Worm (Caenorhabditis elegans) whole organism, L3 larva: ENCODE data around the gene F57A8.6.

Experiments used
- R02D3.7 ChIP-seq: fragments of 150-350 bp; optimal IDR thresholded peaks from 2 replicates; lab custom pipeline; 2014; ENCODE audit warnings: missing biosample characterization, missing genetic modification characterization
- ZK546.5 ChIP-seq: sonication (generic microtip); optimal IDR thresholded peaks from 2 replicates; lab custom pipeline; 2017; ENCODE audit warnings: missing biosample characterization, missing genetic modification characterization
- aly-2 ChIP-seq: fragments of 150-350 bp; optimal IDR thresholded peaks from 2 replicates; lab custom pipeline; 2014; ENCODE audit warnings: missing biosample characterization, missing genetic modification characterization
- ama-1 ChIP-seq: fragments of 150-350 bp; optimal IDR thresholded peaks from 2 replicates; lab custom pipeline; 2018
- ceh-16 ChIP-seq: sonication (generic microtip); optimal IDR thresholded peaks from 2 replicates; lab custom pipeline; 2017; ENCODE audit warnings: missing biosample characterization, missing genetic modification characterization
- ceh-82 ChIP-seq: fragments of 150-350 bp; optimal IDR thresholded peaks from 2 replicates; lab custom pipeline; 2014; ENCODE audit warnings: missing biosample characterization, missing genetic modification characterization
- ceh-9 ChIP-seq: sonication (generic microtip); optimal IDR thresholded peaks from 2 replicates; lab custom pipeline; 2018; ENCODE audit warnings: missing biosample characterization, missing genetic modification characterization
- daf-12 ChIP-seq: fragments of 150-350 bp; optimal IDR thresholded peaks from 2 replicates; lab custom pipeline; 2014; ENCODE audit warnings: missing biosample characterization, missing genetic modification reagents, missing genetic modification characterization
- egl-5 ChIP-seq: fragments of 150-350 bp; optimal IDR thresholded peaks from 2 replicates; lab custom pipeline; 2017; ENCODE audit warnings: missing biosample characterization, missing genetic modification reagents, missing genetic modification characterization, inconsistent platforms
- elt-3 ChIP-seq, 3 experiments: fragments of 150-350 bp in 1 of 3; sonication (generic microtip) in 2 of 3; optimal IDR thresholded peaks; 2 replicates in 2 of 3; 4 replicates in 1 of 3; lab custom pipeline; 2014 to 2017; ENCODE audit warnings: missing biosample characterization in 3 of 3, missing genetic modification characterization in 3 of 3
- fkh-10 ChIP-seq: sonication (generic microtip); optimal IDR thresholded peaks from 2 replicates; lab custom pipeline; 2017; ENCODE audit warnings: missing biosample characterization, missing genetic modification reagents, missing genetic modification characterization
- fkh-2 ChIP-seq: fragments of 150-350 bp; optimal IDR thresholded peaks from 2 replicates; lab custom pipeline; 2014; ENCODE audit warnings: missing biosample characterization, missing genetic modification reagents, missing genetic modification characterization
- fos-1 ChIP-seq: fragments of 150-350 bp; optimal IDR thresholded peaks from 2 replicates; lab custom pipeline; 2014; ENCODE audit warnings: missing biosample characterization, missing genetic modification characterization
- lin-15B ChIP-seq: fragments of 150-350 bp; optimal IDR thresholded peaks from 2 replicates; lab custom pipeline; 2014; ENCODE audit warnings: missing biosample characterization, missing genetic modification characterization
- lin-39 ChIP-seq: fragments of 150-350 bp; optimal IDR thresholded peaks from 2 replicates; lab custom pipeline; 2018; ENCODE audit warnings: missing biosample characterization, missing genetic modification reagents, missing genetic modification characterization
- lsy-12 ChIP-seq: sonication (generic microtip); optimal IDR thresholded peaks from 2 replicates; lab custom pipeline; 2016; ENCODE audit warnings: mild to moderate bottlenecking, missing genetic modification characterization, missing compliant biosample characterization
- nfya-1 ChIP-seq: sonication (generic microtip); optimal IDR thresholded peaks from 2 replicates; lab custom pipeline; 2017; ENCODE audit warnings: missing genetic modification characterization, mild to moderate bottlenecking, missing compliant biosample characterization, antibody characterized with exemption, moderate library complexity; ENCODE audit not compliant: insufficient read depth
- nhr-11 ChIP-seq: fragments of 150-350 bp; optimal IDR thresholded peaks from 2 replicates; lab custom pipeline; 2014; ENCODE audit warnings: missing biosample characterization, missing genetic modification characterization
- nhr-23 ChIP-seq: fragments of 150-350 bp; optimal IDR thresholded peaks from 2 replicates; lab custom pipeline; 2014; ENCODE audit warnings: missing biosample characterization, missing genetic modification reagents, missing genetic modification characterization
- nhr-237 ChIP-seq: fragments of 150-350 bp; optimal IDR thresholded peaks from 2 replicates; lab custom pipeline; 2014; ENCODE audit warnings: missing biosample characterization, missing genetic modification characterization
- nhr-43 ChIP-seq: sonication (generic microtip); optimal IDR thresholded peaks from 2 replicates; lab custom pipeline; 2016; ENCODE audit warnings: mild to moderate bottlenecking, missing genetic modification characterization, missing compliant biosample characterization; ENCODE audit not compliant: poor library complexity, severe bottlenecking
- nhr-76 ChIP-seq: fragments of 150-350 bp; sonication (generic microtip); optimal IDR thresholded peaks from 5 replicates; lab custom pipeline; 2014; ENCODE audit warnings: missing biosample characterization, missing genetic modification characterization
- nhr-77 ChIP-seq: fragments of 150-350 bp; optimal IDR thresholded peaks from 2 replicates; lab custom pipeline; 2014; ENCODE audit warnings: missing biosample characterization, missing genetic modification characterization
- pha-4 ChIP-seq: fragments of 150-350 bp; optimal IDR thresholded peaks from 2 replicates; lab custom pipeline; 2014; ENCODE audit warnings: missing biosample characterization, missing genetic modification reagents, missing genetic modification characterization
- pqm-1 ChIP-seq: fragments of 150-350 bp; optimal IDR thresholded peaks from 2 replicates; lab custom pipeline; 2017; ENCODE audit warnings: missing biosample characterization, missing genetic modification characterization, inconsistent platforms
- sea-2 ChIP-seq: fragments of 150-350 bp; sonication (generic microtip); optimal IDR thresholded peaks from 4 replicates; lab custom pipeline; 2014; ENCODE audit warnings: missing biosample characterization, missing genetic modification reagents, missing genetic modification characterization
- skn-1 ChIP-seq: fragments of 150-350 bp; optimal IDR thresholded peaks from 2 replicates; lab custom pipeline; 2014; ENCODE audit warnings: missing biosample characterization, missing genetic modification characterization
- snpc-4 ChIP-seq: fragments of 150-350 bp; optimal IDR thresholded peaks from 2 replicates; lab custom pipeline; 2014; ENCODE audit warnings: missing biosample characterization, missing genetic modification characterization
- unc-39 ChIP-seq: sonication (generic microtip); optimal IDR thresholded peaks from 4 replicates; lab custom pipeline; 2017; ENCODE audit warnings: missing biosample characterization, missing genetic modification characterization
- ztf-11 ChIP-seq: fragments of 150-350 bp; optimal IDR thresholded peaks from 2 replicates; lab custom pipeline; 2014; ENCODE audit warnings: missing biosample characterization, missing genetic modification characterization
- ztf-4 ChIP-seq: fragments of 150-350 bp; optimal IDR thresholded peaks from 2 replicates; lab custom pipeline; 2014; ENCODE audit warnings: missing biosample characterization, missing genetic modification characterization

F57A8.6 gene

ce11 chrV:10064221-10064620 is 9.5 kb downstream of the F57A8.6 start, which contains the start of gene fipr-13:
Gene fipr-13, plus strand, starts transcription at chrV:10064521.
- no peak for TF ChIP-seq fkh-10 (GFP tag; lab: Kevin White, UChicago)
- TF ChIP-seq snpc-4 (tag; lab: Kevin White, UChicago), result no peak
- TF ChIP-seq ZK546.5 (tag; lab: Kevin White, UChicago), result no peak
- no peak for TF ChIP-seq pha-4 (tag; lab: Kevin White, UChicago)
- no peak for TF ChIP-seq ama-1 (lab: Kevin White, UChicago)
- no peak for TF ChIP-seq elt-3 (tag; optimal IDR thresholded peaks at IDR 0.05; lab: Kevin White, UChicago)
- no peak for TF ChIP-seq R02D3.7 (tag; lab: Kevin White, UChicago)
- no peak for TF ChIP-seq ztf-4 (tag; lab: Kevin White, UChicago)
- no peak for TF ChIP-seq nhr-43 (tag; lab: Kevin White, UChicago)
- TF ChIP-seq nhr-237 (tag; lab: Kevin White, UChicago), result no peak
- TF ChIP-seq aly-2 (tag; lab: Kevin White, UChicago), result no peak
- no peak for TF ChIP-seq nhr-11 (tag; lab: Kevin White, UChicago)
- TF ChIP-seq nhr-23 (tag; lab: Kevin White, UChicago), result no peak

- peak; percentile 61 for TF ChIP-seq nhr-76 (tag; lab: Kevin White, UChicago)
- TF ChIP-seq ceh-9 (tag; lab: Kevin White, UChicago), result no peak
- TF ChIP-seq sea-2 (GFP tag; lab: Kevin White, UChicago), result no peak
- peak; percentile 7 for TF ChIP-seq nfya-1 (tag; lab: Kevin White, UChicago)
- no peak for TF ChIP-seq skn-1 (tag; lab: Kevin White, UChicago)
- no peak for TF ChIP-seq nhr-77 (tag; lab: Kevin White, UChicago)
Observed at ce11 chrV:10060039-10060438, 13.7 kb downstream of the F57A8.6 start.

- TF ChIP-seq unc-39 (tag; lab: Kevin White, UChicago), result no peak
- peak; percentile 59 for TF ChIP-seq nhr-76 (tag; lab: Kevin White, UChicago)
- TF ChIP-seq, all 47 proteins: peak for 1
Observed at ce11 chrV:10058748-10059147, 14.9 kb downstream of the F57A8.6 start.

ce11 chrV:10054872-10055271 is 18.8 kb downstream of the F57A8.6 start, which contains the start of gene yif-1:
Gene yif-1, minus strand, starts transcription at chrV:10054913.
- TF ChIP-seq nfya-1 (tag; lab: Kevin White, UChicago) (peak; percentile 44), nhr-76 (tag; lab: Kevin White, UChicago) (peak; percentile 1), ceh-9 (tag; lab: Kevin White, UChicago) (no peak), unc-39 (tag; lab: Kevin White, UChicago) (no peak), pha-4 (tag; lab: Kevin White, UChicago) (peak; percentile 34)
- TF ChIP-seq, all 47 proteins: peak for 3

ce11 chrV:10051855-10052254 is 21.8 kb downstream of the F57A8.6 start, which contains the start of gene str-118:
Gene str-118, plus strand, starts transcription at chrV:10052155.
- TF ChIP-seq ztf-11 (no peak), lin-15B (tag; lab: Kevin White, UChicago) (no peak), pqm-1 (tag; lab: Kevin White, UChicago) (no peak), sea-2 (GFP tag; lab: Kevin White, UChicago) (no peak), ceh-16 (tag; lab: Kevin White, UChicago) (no peak), nhr-76 (tag; lab: Kevin White, UChicago) (no peak), egl-5 (no peak), lsy-12 (no peak), fos-1 (no peak), R02D3.7 (tag; lab: Kevin White, UChicago) (no peak), lin-39 (tag; lab: Kevin White, UChicago) (no peak), nhr-237 (tag; lab: Kevin White, UChicago) (no peak), fkh-2 (tag; lab: Kevin White, UChicago) (no peak), ceh-9 (tag; lab: Kevin White, UChicago) (no peak), nhr-11 (tag; lab: Kevin White, UChicago) (no peak), ztf-4 (tag; lab: Kevin White, UChicago) (no peak), nhr-77 (tag; lab: Kevin White, UChicago) (no peak), skn-1 (tag; lab: Kevin White, UChicago) (no peak), ceh-82 (no peak), daf-12 (tag; lab: Kevin White, UChicago) (no peak)
